Worm (Caenorhabditis elegans) whole organism, late embryonic: ENCODE measurements around the gene acy-4.

Experiments used
- Y22D7AL.16 ChIP-seq: sonication (generic microtip); optimal IDR thresholded peaks from 2 replicates; lab custom pipeline; 2016; ENCODE audit warnings: missing genetic modification characterization, missing compliant biosample characterization
- ceh-14 ChIP-seq: sonication (generic microtip); optimal IDR thresholded peaks from 2 replicates; lab custom pipeline; 2016; ENCODE audit warnings: missing genotype, missing genetic modification characterization, missing compliant biosample characterization
- ceh-6 ChIP-seq: fragments of 200-800 bp; sonication (Bioruptor generic); optimal IDR thresholded peaks from 2 replicates; lab custom pipeline; 2018; ENCODE audit warnings: mild to moderate bottlenecking, missing genetic modification characterization, missing compliant biosample characterization
- elt-4 ChIP-seq: sonication (generic microtip); optimal IDR thresholded peaks from 2 replicates; lab custom pipeline; 2016; ENCODE audit warnings: missing genetic modification characterization, missing compliant biosample characterization
- ets-4 ChIP-seq: sonication (generic microtip); optimal IDR thresholded peaks from 2 replicates; lab custom pipeline; 2016; ENCODE audit warnings: missing genetic modification characterization, missing compliant biosample characterization
- fkh-10 ChIP-seq: fragments of 150-350 bp; optimal IDR thresholded peaks from 2 replicates; lab custom pipeline; 2014; ENCODE audit warnings: missing biosample characterization, missing genetic modification reagents, missing genetic modification characterization
- hlh-13 ChIP-seq: fragments of 200-800 bp; sonication (Bioruptor generic); optimal IDR thresholded peaks from 2 replicates; lab custom pipeline; 2018; ENCODE audit warnings: mild to moderate bottlenecking, missing genetic modification characterization, missing compliant biosample characterization
- pag-3 ChIP-seq: sonication (generic microtip); optimal IDR thresholded peaks from 2 replicates; lab custom pipeline; 2016; ENCODE audit warnings: missing compliant biosample characterization, missing genetic modification characterization, borderline replicate concordance
- pha-4 ChIP-seq: fragments of 150-350 bp; optimal IDR thresholded peaks from 2 replicates; lab custom pipeline; 2018; ENCODE audit warnings: missing biosample characterization, missing genetic modification reagents, missing genetic modification characterization
- pqm-1 ChIP-seq: sonication (generic microtip); optimal IDR thresholded peaks from 2 replicates; lab custom pipeline; 2016; ENCODE audit warnings: missing genetic modification characterization, missing compliant biosample characterization
- unc-55 ChIP-seq: sonication (generic microtip); optimal IDR thresholded peaks from 2 replicates; lab custom pipeline; 2017; ENCODE audit warnings: missing biosample characterization, missing genetic modification reagents, missing genetic modification characterization

DNA sequence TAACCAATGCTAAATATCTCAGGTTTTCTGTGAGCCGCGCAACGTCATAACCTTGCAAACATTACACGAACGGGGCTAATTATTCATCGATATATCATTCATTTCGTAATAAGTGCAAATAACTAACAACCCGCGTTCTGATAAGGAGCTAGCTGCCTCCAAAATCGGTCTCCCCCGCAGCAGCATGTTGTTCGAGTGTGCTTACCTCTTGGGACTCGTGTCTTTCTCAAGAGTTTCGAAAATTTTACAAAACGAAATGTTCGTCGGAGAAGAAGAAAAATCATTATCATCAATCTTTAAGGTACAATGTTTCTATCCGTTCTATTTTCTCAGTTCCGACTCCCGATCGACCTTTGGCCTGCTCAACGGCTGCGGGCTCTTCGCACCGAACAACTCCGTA lies 47.3 kb upstream of the acy-4 start:
- TF ChIP-seq ceh-6 (GFP tag; lab: Kevin White, UChicago) (no peak), pqm-1 (tag; lab: Kevin White, UChicago) (no peak), Y22D7AL.16 (tag; lab: Kevin White, UChicago) (no peak), hlh-13 (GFP tag; lab: Kevin White, UChicago) (no peak), ets-4 (tag; lab: Kevin White, UChicago) (no peak), fkh-10 (no peak), unc-55 (no peak), pag-3 (tag; lab: Kevin White, UChicago) (no peak), ceh-14 (tag; lab: Kevin White, UChicago) (no peak), elt-4 (tag; lab: Kevin White, UChicago) (no peak), pha-4 (no peak)
